Fruit fly (Drosophila melanogaster): ENCODE results near the gene CG32095.

dm6 chr3L:11801622-11802021 lies 23.9 kb downstream of the CG32095 start:
- no peak for TF ChIP-seq CTCF (optimal IDR thresholded peaks at IDR 0.05)
- TF ChIP-seq CG8478 (optimal IDR thresholded peaks at IDR 0.05) = no peak

Data from S2 (cell line).